Worm (Caenorhabditis elegans): Measurements from ENCODE around the gene srd-33.

- TF ChIP-seq unc-130 (GFP tag; optimal IDR thresholded peaks at IDR 0.05) (no peak), lsy-2 (tag; optimal IDR thresholded peaks at IDR 0.05) (no peak), F49E8.2 (tag; optimal IDR thresholded peaks at IDR 0.05; ENCODE audit: borderline replicate concordance) (no peak), dpl-1 (GFP tag; optimal IDR thresholded peaks at IDR 0.05) (no peak), nhr-237 (tag; optimal IDR thresholded peaks at IDR 0.05) (no peak), F26F4.8 (GFP tag; conservative IDR thresholded peaks at IDR 0.05) (no peak), fos-1 (tag; optimal IDR thresholded peaks at IDR 0.05) (no peak), ama-1 (optimal IDR thresholded peaks at IDR 0.05) (no peak)
These were observed 13.3 kb downstream of the srd-33 start, which contains the start of gene T19H12.3 for ce11 chrV:4885372-4885771.

All from whole organism, L4 larva.